Fruit fly (Drosophila melanogaster): ENCODE data around the gene CG5984.

dm6 chr3R:27202330-27202729 lies 45.5 kb downstream of the CG5984 start:
- no peak for TF ChIP-seq tai (GFP tag; optimal IDR thresholded peaks at IDR 0.05)
- no peak for TF ChIP-seq pan (optimal IDR thresholded peaks at IDR 0.05)
- TF ChIP-seq usp (GFP tag; optimal IDR thresholded peaks at IDR 0.05) = no peak
- no peak for TF ChIP-seq CG32264 (GFP tag; optimal IDR thresholded peaks at IDR 0.05)
- TF ChIP-seq fru (GFP tag; optimal IDR thresholded peaks at IDR 0.05) = no peak
- no peak for TF ChIP-seq CG9705 (GFP tag; optimal IDR thresholded peaks at IDR 0.05)
- TF ChIP-seq Dfd (GFP tag; optimal IDR thresholded peaks at IDR 0.05) = no peak
- no peak for TF ChIP-seq psq (GFP tag; optimal IDR thresholded peaks at IDR 0.05)
- TF ChIP-seq Myc (optimal IDR thresholded peaks at IDR 0.05) = no peak
- TF ChIP-seq sage (GFP tag; optimal IDR thresholded peaks at IDR 0.05) = no peak
- TF ChIP-seq Hnf4 (GFP tag; optimal IDR thresholded peaks at IDR 0.05) = no peak
- TF ChIP-seq br (GFP tag; optimal IDR thresholded peaks at IDR 0.05) = no peak
- TF ChIP-seq Rel (GFP tag; optimal IDR thresholded peaks at IDR 0.05) = no peak
- no peak for TF ChIP-seq Rel (tag; optimal IDR thresholded peaks at IDR 0.05)

Measured in whole organism, wandering third instar larva.